Fruit fly (Drosophila melanogaster): ENCODE results near the gene GlcAT-S.

GlcAT-S gene

DNA sequence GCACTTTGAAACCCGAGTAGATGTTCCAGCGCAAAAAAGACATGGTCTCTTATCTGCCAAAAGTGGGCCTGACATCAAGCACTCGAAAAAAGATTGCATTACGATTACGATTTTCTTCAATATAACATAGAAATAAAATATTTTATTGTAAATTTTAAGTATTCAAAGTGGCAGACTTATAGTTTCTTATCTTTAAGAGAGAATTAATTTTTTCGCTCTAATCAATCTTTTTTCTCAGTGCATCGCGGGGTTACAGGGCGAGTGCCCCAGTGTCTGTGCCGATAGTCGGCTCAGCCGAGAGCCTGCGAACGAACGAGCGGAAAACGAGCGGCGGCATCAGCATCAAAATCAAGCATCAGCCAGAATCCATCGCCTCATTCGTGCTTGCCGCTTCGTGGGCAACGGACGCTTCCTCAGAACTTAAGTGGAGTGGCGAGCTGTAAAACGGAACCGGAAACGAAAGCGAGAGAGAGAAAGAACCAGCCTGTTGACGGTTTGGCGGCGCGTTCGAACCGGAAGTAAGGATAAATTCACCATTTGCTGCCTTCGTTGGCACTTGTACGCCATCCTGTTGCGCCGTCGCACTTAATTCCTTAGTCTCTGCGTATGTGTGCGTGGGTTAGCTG, 17.7 kb downstream of the GlcAT-S start, which contains the start of gene Apoltp (continued):
- TF ChIP-seq ac (GFP tag; optimal IDR thresholded peaks at IDR 0.05) (no peak), CHES-1-like (GFP tag; optimal IDR thresholded peaks at IDR 0.05) (no peak), Hr78 (GFP tag; optimal IDR thresholded peaks at IDR 0.05) (peak in 1 of 2 experiments; percentile 63), Ptx1 (GFP tag; IDR thresholded peaks at IDR 0.05) (peak; percentile 82), CG31224 (GFP tag; IDR thresholded peaks at IDR 0.05) (peak; percentile 58), Dbx (GFP tag; IDR thresholded peaks at IDR 0.05) (peak; percentile 77; the same call in 1 of the 3 replicates), CG8089 (GFP tag; optimal IDR thresholded peaks at IDR 0.05) (no peak), CG8944 (GFP tag; optimal IDR thresholded peaks at IDR 0.05) (no peak), Dek (tag; optimal IDR thresholded peaks at IDR 0.05) (peak; percentile 68), Six4 (GFP tag; optimal IDR thresholded peaks at IDR 0.05) (peak; percentile 35), hkb (optimal IDR thresholded peaks at IDR 0.05) (no peak), hkb (GFP tag; IDR thresholded peaks at IDR 0.05) (peak; percentile 81), Pdp1 (GFP tag; optimal IDR thresholded peaks at IDR 0.05) (peak in 1 of 2 experiments; percentile 30), CG9727 (GFP tag; optimal IDR thresholded peaks at IDR 0.05) (peak; percentile 77), CG15073 (GFP tag; optimal IDR thresholded peaks at IDR 0.05) (no peak), CG11695 (GFP tag; IDR thresholded peaks at IDR 0.05) (peak; percentile 77), CG10565 (GFP tag; optimal IDR thresholded peaks at IDR 0.05) (no peak), CG1233 (GFP tag; optimal IDR thresholded peaks at IDR 0.05) (peak; percentile 27), lmd (GFP tag; IDR thresholded peaks at IDR 0.05) (peak; percentile 78), CrebB (tag; optimal IDR thresholded peaks at IDR 0.05) (no peak), ewg (GFP tag; optimal IDR thresholded peaks at IDR 0.05) (no peak), CG15514 (GFP tag; optimal IDR thresholded peaks at IDR 0.05) (peak; percentile 76), oc (tag; optimal IDR thresholded peaks at IDR 0.05) (peak; percentile 16), unc-4 (GFP tag; IDR thresholded peaks at IDR 0.05; ENCODE audit: partially characterized antibody) (no peak), CG3995 (GFP tag; optimal IDR thresholded peaks at IDR 0.05) (no peak), Fer3 (tag; optimal IDR thresholded peaks at IDR 0.05) (peak; percentile 79), mld (GFP tag; IDR thresholded peaks at IDR 0.05; ENCODE audit: partially characterized antibody) (no peak), HHEX (GFP tag; optimal IDR thresholded peaks at IDR 0.05) (peak; percentile 72), phol (tag; optimal IDR thresholded peaks at IDR 0.05) (peak; percentile 64), NK7.1 (GFP tag; optimal IDR thresholded peaks at IDR 0.05) (peak; percentile 21), CG1603 (tag; optimal IDR thresholded peaks at IDR 0.05) (no peak), row (GFP tag; IDR thresholded peaks at IDR 0.05) (peak; percentile 86), vnd (GFP tag; IDR thresholded peaks at IDR 0.05; ENCODE audit: partially characterized antibody) (no peak), CG13123 (GFP tag; optimal IDR thresholded peaks at IDR 0.05) (no peak), B-H1 (GFP tag; IDR thresholded peaks at IDR 0.05) (peak; percentile 55; the same call in 2 of the 3 replicates), CG2116 (GFP tag; optimal IDR thresholded peaks at IDR 0.05) (no peak), Oli (tag; optimal IDR thresholded peaks at IDR 0.05) (peak; percentile 52), klu (GFP tag; IDR thresholded peaks at IDR 0.05) (0 out of 2 replicates have a peak, but pooled peaks have one; percentile 35), Drgx (GFP tag; IDR thresholded peaks at IDR 0.05) (peak; percentile 80), run (tag; optimal IDR thresholded peaks at IDR 0.05) (peak; percentile 39), schlank (tag; optimal IDR thresholded peaks at IDR 0.05) (no peak), hbn (GFP tag; IDR thresholded peaks at IDR 0.05; ENCODE audit: partially characterized antibody) (no peak), gem (tag; optimal IDR thresholded peaks at IDR 0.05) (peak; percentile 75), Gsc (GFP tag; IDR thresholded peaks at IDR 0.05) (peak; percentile 48; the same call in 1 of the 2 replicates), CG6765 (GFP tag; optimal IDR thresholded peaks at IDR 0.05) (peak; percentile 69), trem (tag; optimal IDR thresholded peaks at IDR 0.05) (peak; percentile 52), ken (GFP tag; IDR thresholded peaks at IDR 0.05) (peak; percentile 5; the same call in 1 of the 3 replicates), jigr1 (GFP tag; IDR thresholded peaks at IDR 0.05) (no peak), nau (GFP tag; optimal IDR thresholded peaks at IDR 0.05) (peak; percentile 51)

All from whole organism, embryonic.